Worm (Caenorhabditis elegans): Measurements from ENCODE around the gene srab-20.

- TF ChIP-seq sea-1 (GFP tag; conservative IDR thresholded peaks at IDR 0.05): no peak
- TF ChIP-seq ceh-13 (GFP tag; optimal IDR thresholded peaks at IDR 0.05): no peak
- TF ChIP-seq tbx-37 (GFP tag; conservative IDR thresholded peaks at IDR 0.05): no peak
- no peak for TF ChIP-seq aly-1 (tag; optimal IDR thresholded peaks at IDR 0.05)
- no peak for TF ChIP-seq pes-1 (GFP tag; IDR thresholded peaks at IDR 0.05)
- no peak for TF ChIP-seq ama-1 (optimal IDR thresholded peaks at IDR 0.05)
- TF ChIP-seq ets-7 (tag; optimal IDR thresholded peaks at IDR 0.05): no peak
- TF ChIP-seq scrt-1 (GFP tag; IDR thresholded peaks at IDR 0.05): no peak
- TF ChIP-seq F13C5.2 (tag; optimal IDR thresholded peaks at IDR 0.05): no peak
Measured at ce11 chrV:3398314-3398713, 30.5 kb upstream of the srab-20 start, which contains the start of gene T20D4.11.
